Fruit fly (Drosophila melanogaster): ENCODE results near the gene CG43098.

Gene CG43098

dm6 chr3L:3634107-3634737 is 24.6 kb upstream of the CG43098 start (continued):
- TF ChIP-seq CG11504 (tag; optimal IDR thresholded peaks at IDR 0.05) = peak; percentile 82
- TF ChIP-seq CG10321 (GFP tag; IDR thresholded peaks at IDR 0.05) = no peak
- peak; percentile 64 for TF ChIP-seq CG6254 (GFP tag; optimal IDR thresholded peaks at IDR 0.05)
- peak; percentile 86 for TF ChIP-seq gem (tag; optimal IDR thresholded peaks at IDR 0.05)
- TF ChIP-seq dpn (GFP tag; optimal IDR thresholded peaks at IDR 0.05) = peak in 1 of 2 experiments; percentile 38
- TF ChIP-seq ewg (GFP tag; optimal IDR thresholded peaks at IDR 0.05) = peak; percentile 42
- peak; percentile 61 for TF ChIP-seq pros (GFP tag; optimal IDR thresholded peaks at IDR 0.05)
- TF ChIP-seq pfk (GFP tag; optimal IDR thresholded peaks at IDR 0.05) = no peak
- peak; percentile 57 for TF ChIP-seq CG7745 (tag; optimal IDR thresholded peaks at IDR 0.05)
- peak; percentile 22; the same call in 1 of the 2 replicates for TF ChIP-seq CG32772 (GFP tag; IDR thresholded peaks at IDR 0.05)
- TF ChIP-seq Fer2 (tag; optimal IDR thresholded peaks at IDR 0.05) = no peak
- TF ChIP-seq MTF-1 (GFP tag; optimal IDR thresholded peaks at IDR 0.05; ENCODE audit: borderline replicate concordance) = peak; percentile 30
- TF ChIP-seq CG7556 (GFP tag; optimal IDR thresholded peaks at IDR 0.05) = peak; percentile 73
- no peak for TF ChIP-seq Atf-2 (GFP tag; optimal IDR thresholded peaks at IDR 0.05)
- TF ChIP-seq CG1647 (GFP tag; optimal IDR thresholded peaks at IDR 0.05) = no peak
- no peak for TF ChIP-seq CG5245 (GFP tag; optimal IDR thresholded peaks at IDR 0.05)
- TF ChIP-seq twi (tag; optimal IDR thresholded peaks at IDR 0.05) = peak; percentile 35
- peak; percentile 80 for TF ChIP-seq CG17361 (GFP tag; IDR thresholded peaks at IDR 0.05)
- 0 out of 2 replicates have a peak, but pooled peaks have one; percentile 25 for TF ChIP-seq CG14441 (GFP tag; IDR thresholded peaks at IDR 0.05)
- no peak for TF ChIP-seq kay (GFP tag; optimal IDR thresholded peaks at IDR 0.05)
- TF ChIP-seq Mad (GFP tag; optimal IDR thresholded peaks at IDR 0.05) = no peak
- peak; percentile 49 for TF ChIP-seq CG12299 (tag; optimal IDR thresholded peaks at IDR 0.05)
- TF ChIP-seq CG9817 (tag; optimal IDR thresholded peaks at IDR 0.05) = peak; percentile 21
- no peak for TF ChIP-seq CG11085 (GFP tag; IDR thresholded peaks at IDR 0.05)
- peak; percentile 8 for TF ChIP-seq CG4328 (GFP tag; optimal IDR thresholded peaks at IDR 0.05)
- TF ChIP-seq CG8924 (tag; optimal IDR thresholded peaks at IDR 0.05) = peak; percentile 82
- TF ChIP-seq exex (tag; optimal IDR thresholded peaks at IDR 0.05) = no peak
- peak; percentile 86 for TF ChIP-seq CG17829 (tag; optimal IDR thresholded peaks at IDR 0.05)
- no peak for TF ChIP-seq hkb (optimal IDR thresholded peaks at IDR 0.05)
- TF ChIP-seq hkb (GFP tag; IDR thresholded peaks at IDR 0.05) = peak; percentile 76
- no peak for TF ChIP-seq usp (GFP tag; optimal IDR thresholded peaks at IDR 0.05)
- peak; percentile 52 for TF ChIP-seq kni (GFP tag; optimal IDR thresholded peaks at IDR 0.05)
- no peak for TF ChIP-seq CG31388 (GFP tag; optimal IDR thresholded peaks at IDR 0.05)
- TF ChIP-seq Xrp1 (GFP tag; IDR thresholded peaks at IDR 0.05) = peak; percentile 75
- TF ChIP-seq CG8089 (GFP tag; optimal IDR thresholded peaks at IDR 0.05) = no peak
- peak; percentile 80 for TF ChIP-seq ara (GFP tag; IDR thresholded peaks at IDR 0.05)
- TF ChIP-seq schlank (tag; optimal IDR thresholded peaks at IDR 0.05) = no peak
- TF ChIP-seq gcm2 (GFP tag; optimal IDR thresholded peaks at IDR 0.05) = no peak
- no peak for TF ChIP-seq Atf3 (GFP tag; optimal IDR thresholded peaks at IDR 0.05)
- no peak for TF ChIP-seq CG8765 (GFP tag; IDR thresholded peaks at IDR 0.05)
- TF ChIP-seq klu (GFP tag; IDR thresholded peaks at IDR 0.05) = no peak
- peak; percentile 47; the same call in 1 of the 2 replicates for TF ChIP-seq CG4360 (GFP tag; IDR thresholded peaks at IDR 0.05)
- no peak for TF ChIP-seq sr (GFP tag; IDR thresholded peaks at IDR 0.05)
- no peak for TF ChIP-seq CG15011 (GFP tag; optimal IDR thresholded peaks at IDR 0.05)
- no peak for TF ChIP-seq pita (GFP tag; optimal IDR thresholded peaks at IDR 0.05)
- no peak for TF ChIP-seq CG13894 (tag; optimal IDR thresholded peaks at IDR 0.05)
- TF ChIP-seq Nf-YA (GFP tag; IDR thresholded peaks at IDR 0.05) = no peak
- TF ChIP-seq ato (GFP tag; IDR thresholded peaks at IDR 0.05; ENCODE audit: partially characterized antibody) = no peak
- TF ChIP-seq CG6689 (GFP tag; IDR thresholded peaks at IDR 0.05) = peak; percentile 56
- TF ChIP-seq HHEX (GFP tag; optimal IDR thresholded peaks at IDR 0.05) = no peak

Data from whole organism, embryonic.